Fruit fly (Drosophila melanogaster): ENCODE data around the gene ND-75.

Gene ND-75

dm6 chrX:8229918-8230699, 21.4 kb downstream of the ND-75 start (continued):
- peak; percentile 35 for TF ChIP-seq schlank (tag; optimal IDR thresholded peaks at IDR 0.05)
- no peak for TF ChIP-seq yki (optimal IDR thresholded peaks at IDR 0.05)
- TF ChIP-seq CG10267 (tag; optimal IDR thresholded peaks at IDR 0.05), result peak; percentile 19
- TF ChIP-seq disco-r (GFP tag; optimal IDR thresholded peaks at IDR 0.05), result peak; percentile 43
- TF ChIP-seq CG16815 (GFP tag; optimal IDR thresholded peaks at IDR 0.05), result no peak
- peak; percentile 44 for TF ChIP-seq CrebB (tag; optimal IDR thresholded peaks at IDR 0.05)
- no peak for TF ChIP-seq ind (GFP tag; optimal IDR thresholded peaks at IDR 0.05)
- TF ChIP-seq az2 (GFP tag; optimal IDR thresholded peaks at IDR 0.05), result no peak
- TF ChIP-seq Antp (GFP tag; optimal IDR thresholded peaks at IDR 0.05), result peak; percentile 16
- TF ChIP-seq Sin3A (optimal IDR thresholded peaks at IDR 0.05), result no peak
- no peak for TF ChIP-seq pan (optimal IDR thresholded peaks at IDR 0.05)
- no peak for TF ChIP-seq pan (GFP tag; optimal IDR thresholded peaks at IDR 0.05 in 1 of 2, IDR thresholded peaks at IDR 0.05 in 1 of 2)
- peak; percentile 45 for TF ChIP-seq CG1529 (GFP tag; optimal IDR thresholded peaks at IDR 0.05)
- TF ChIP-seq cg (GFP tag; optimal IDR thresholded peaks at IDR 0.05), result no peak
- TF ChIP-seq CG8281 (tag; optimal IDR thresholded peaks at IDR 0.05), result peak; percentile 18
- TF ChIP-seq CG2678 (tag; optimal IDR thresholded peaks at IDR 0.05), result peak; percentile 71
- TF ChIP-seq NfI (GFP tag; optimal IDR thresholded peaks at IDR 0.05), result no peak
- TF ChIP-seq CG14441 (GFP tag; IDR thresholded peaks at IDR 0.05), result no peak
- TF ChIP-seq so (GFP tag; IDR thresholded peaks at IDR 0.05), result peak; percentile 56; the same call in 1 of the 3 replicates
- TF ChIP-seq CG4282 (GFP tag; optimal IDR thresholded peaks at IDR 0.05), result no peak
- TF ChIP-seq CG6791 (GFP tag; IDR thresholded peaks at IDR 0.05; ENCODE audit: partially characterized antibody), result no peak
- TF ChIP-seq stc (GFP tag; IDR thresholded peaks at IDR 0.05), result peak; percentile 58; the same call in 1 of the 2 replicates
- peak; percentile 77 for TF ChIP-seq CG15601 (tag; optimal IDR thresholded peaks at IDR 0.05)
- TF ChIP-seq CG4854 (GFP tag; optimal IDR thresholded peaks at IDR 0.05), result peak; percentile 48
- TF ChIP-seq Hr78 (GFP tag; optimal IDR thresholded peaks at IDR 0.05), result no peak
- TF ChIP-seq nerfin-2 (GFP tag; IDR thresholded peaks at IDR 0.05; ENCODE audit: partially characterized antibody), result no peak
- no peak for TF ChIP-seq ab (GFP tag; optimal IDR thresholded peaks at IDR 0.05)
- TF ChIP-seq CG15269 (tag; optimal IDR thresholded peaks at IDR 0.05), result peak; percentile 0
- TF ChIP-seq CG7963 (GFP tag; IDR thresholded peaks at IDR 0.05; ENCODE audit: partially characterized antibody), result no peak
- peak; percentile 26 for TF ChIP-seq repo (GFP tag; optimal IDR thresholded peaks at IDR 0.05)
- TF ChIP-seq CG2116 (GFP tag; optimal IDR thresholded peaks at IDR 0.05), result peak; percentile 32
- TF ChIP-seq fru (optimal IDR thresholded peaks at IDR 0.05), result no peak
- no peak for TF ChIP-seq sob (GFP tag; IDR thresholded peaks at IDR 0.05)
- no peak for TF ChIP-seq wor (GFP tag; IDR thresholded peaks at IDR 0.05)
- no peak for TF ChIP-seq CG9932 (GFP tag; IDR thresholded peaks at IDR 0.05)
- TF ChIP-seq CG13894 (tag; optimal IDR thresholded peaks at IDR 0.05), result no peak
- no peak for TF ChIP-seq dati (GFP tag; IDR thresholded peaks at IDR 0.05)
- TF ChIP-seq CG9817 (tag; optimal IDR thresholded peaks at IDR 0.05), result no peak
- TF ChIP-seq CG15073 (GFP tag; optimal IDR thresholded peaks at IDR 0.05), result no peak
- TF ChIP-seq CG4404 (GFP tag; IDR thresholded peaks at IDR 0.05), result no peak
- no peak for TF ChIP-seq Bteb2 (GFP tag; optimal IDR thresholded peaks at IDR 0.05)
- peak; percentile 8 for TF ChIP-seq CG17802 (tag; optimal IDR thresholded peaks at IDR 0.05)
- TF ChIP-seq ranshi (GFP tag; IDR thresholded peaks at IDR 0.05), result peak; percentile 43; the same call in 1 of the 2 replicates
